Worm (Caenorhabditis elegans) whole organism, L1 larva: Measurements from ENCODE around the gene PDB1.1.

Experiments
- ama-1 ChIP-seq: fragments of 150-350 bp; optimal IDR thresholded peaks from 2 replicates; lab custom pipeline; 2014
- elt-2 ChIP-seq: sonication (generic microtip); optimal IDR thresholded peaks from 2 replicates; lab custom pipeline; 2016; ENCODE audit warnings: missing genetic modification characterization, mild to moderate bottlenecking, inconsistent platforms, missing compliant biosample characterization, missing genetic modification reagents
- ets-5 ChIP-seq: fragments of 200-800 bp; sonication (Bioruptor generic); IDR thresholded peaks from 2 replicates; pipeline ENCODE4 v1.3.6; 2022; ENCODE audit warnings: missing genetic modification characterization, missing compliant biosample characterization
- mdl-1 ChIP-seq, 2 experiments: fragments of 150-350 bp; optimal IDR thresholded peaks; 2 replicates each; lab custom pipeline; 2014 to 2017; ENCODE audit warnings: missing biosample characterization in 2 of 2, missing genetic modification characterization in 2 of 2, inconsistent platforms in 1 of 2
- mep-1 ChIP-seq: fragments of 150-350 bp; optimal IDR thresholded peaks from 2 replicates; lab custom pipeline; 2014; ENCODE audit warnings: missing biosample characterization, missing genetic modification characterization
- nhr-28 ChIP-seq: fragments of 150-350 bp; optimal IDR thresholded peaks from 2 replicates; lab custom pipeline; 2014; ENCODE audit warnings: missing biosample characterization, missing genetic modification characterization
- sox-4 ChIP-seq: sonication (generic microtip); optimal IDR thresholded peaks from 2 replicates; lab custom pipeline; 2016; ENCODE audit warnings: missing genetic modification characterization, missing compliant biosample characterization
- sptf-1 ChIP-seq: fragments of 150-350 bp; optimal IDR thresholded peaks from 2 replicates; lab custom pipeline; 2014; ENCODE audit warnings: missing biosample characterization, missing genetic modification characterization
- tbx-2 ChIP-seq: sonication (generic microtip); optimal IDR thresholded peaks from 2 replicates; lab custom pipeline; 2016; ENCODE audit warnings: missing genetic modification characterization, missing compliant biosample characterization
- unc-62 ChIP-seq: fragments of 150-350 bp; optimal IDR thresholded peaks from 2 replicates; lab custom pipeline; 2014; ENCODE audit warnings: missing biosample characterization, missing genetic modification reagents, missing genetic modification characterization
- unc-98 ChIP-seq: fragments of 200-800 bp; sonication (Bioruptor generic); IDR thresholded peaks from 2 replicates; pipeline ENCODE4 v1.3.6; 2022; ENCODE audit warnings: missing genetic modification characterization, missing compliant biosample characterization

- TF ChIP-seq unc-62 (GFP tag; lab: Kevin White, UChicago) (no peak), ama-1 (lab: Kevin White, UChicago) (no peak), elt-2 (no peak), ets-5 (GFP tag; lab: Robert Waterston, UW) (no peak), unc-98 (GFP tag; lab: Robert Waterston, UW) (no peak), mep-1 (no peak), mdl-1 (tag; optimal IDR thresholded peaks at IDR 0.05; lab: Kevin White, UChicago) (no peak), nhr-28 (tag; lab: Kevin White, UChicago) (no peak), sox-4 (tag; lab: Kevin White, UChicago) (no peak), tbx-2 (tag; lab: Kevin White, UChicago) (no peak), sptf-1 (tag; lab: Kevin White, UChicago) (no peak)
Measured at ce11 chrX:7587741-7588235, 28.9 kb upstream of the PDB1.1 start.
